Fruit fly (Drosophila melanogaster) whole organism, embryonic: ENCODE data around the gene CG3529.

ENCODE experiments used
- Asciz ChIP-seq: fragments of 200-800 bp; sonication (Bioruptor generic); optimal IDR thresholded peaks from 2 replicates; lab custom pipeline; 2017; ENCODE audit warnings: missing biosample characterization, mild to moderate bottlenecking, missing genetic modification characterization, missing genetic modification reagents
- C15 ChIP-seq: fragments of 200-800 bp; sonication (Bioruptor generic); IDR thresholded peaks from 3 replicates; pipeline ENCODE4 v1.3.6; 2022; ENCODE audit warnings: missing biosample characterization, missing genetic modification characterization
- CG17802 ChIP-seq: fragments of 200-800 bp; sonication (Bioruptor generic); optimal IDR thresholded peaks from 2 replicates; lab custom pipeline; 2018; ENCODE audit warnings: missing biosample characterization, mild to moderate bottlenecking, missing genetic modification characterization, moderate library complexity
- CG2875 ChIP-seq: fragments of 200-800 bp; sonication (Bioruptor generic); optimal IDR thresholded peaks from 2 replicates; lab custom pipeline; 2017; ENCODE audit warnings: missing biosample characterization, mild to moderate bottlenecking, missing genetic modification characterization, missing genetic modification reagents
- CG32767 ChIP-seq: fragments of 200-800 bp; sonication (Bioruptor generic); IDR thresholded peaks from 2 replicates; pipeline ENCODE4 v1.3.6; 2022; ENCODE audit warnings: missing biosample characterization, missing genetic modification characterization
- CG4404 ChIP-seq: fragments of 200-800 bp; sonication (Bioruptor generic); IDR thresholded peaks from 2 replicates; pipeline ENCODE4 v1.3.6; 2022; ENCODE audit warnings: missing biosample characterization, missing genetic modification characterization
- CG4707 ChIP-seq: fragments of 200-800 bp; sonication (Bioruptor generic); optimal IDR thresholded peaks from 2 replicates; lab custom pipeline; 2018; ENCODE audit warnings: missing biosample characterization, mild to moderate bottlenecking, missing genetic modification characterization, moderate library complexity
- CG6175 ChIP-seq: fragments of 200-800 bp; sonication (Bioruptor generic); IDR thresholded peaks from 3 replicates; pipeline ENCODE4 v1.3.6; 2022; ENCODE audit warnings: missing biosample characterization, missing genetic modification characterization
- Dref ChIP-seq: fragments of 200-800 bp; sonication (Bioruptor generic); IDR thresholded peaks from 2 replicates; pipeline ENCODE4 v1.3.6; 2022; ENCODE audit warnings: missing biosample characterization, missing genetic modification characterization
- Mrtf ChIP-seq: fragments of 200-800 bp; sonication (Bioruptor generic); IDR thresholded peaks from 3 replicates; pipeline ENCODE4 v1.3.6; 2022; ENCODE audit warnings: missing biosample characterization, missing genetic modification characterization
- dan ChIP-seq: fragments of 200-800 bp; sonication (Bioruptor generic); IDR thresholded peaks from 2 replicates; pipeline ENCODE4 v1.3.6; 2022; ENCODE audit warnings: missing biosample characterization, missing genetic modification characterization
- klu ChIP-seq: fragments of 200-800 bp; sonication (Bioruptor generic); IDR thresholded peaks from 2 replicates; pipeline ENCODE4 v1.3.6; 2022; ENCODE audit warnings: missing biosample characterization, missing genetic modification characterization
- pzg ChIP-seq: fragments of 200-800 bp; sonication (Bioruptor generic); optimal IDR thresholded peaks from 3 replicates; lab custom pipeline; 2018; ENCODE audit warnings: missing biosample characterization, mild to moderate bottlenecking, missing genetic modification characterization, moderate library complexity
- twi ChIP-seq: fragments of 200-800 bp; optimal IDR thresholded peaks from 2 replicates; lab custom pipeline; 2019; ENCODE audit warnings: missing biosample characterization, mild to moderate bottlenecking, missing genetic modification characterization, moderate library complexity

DNA sequence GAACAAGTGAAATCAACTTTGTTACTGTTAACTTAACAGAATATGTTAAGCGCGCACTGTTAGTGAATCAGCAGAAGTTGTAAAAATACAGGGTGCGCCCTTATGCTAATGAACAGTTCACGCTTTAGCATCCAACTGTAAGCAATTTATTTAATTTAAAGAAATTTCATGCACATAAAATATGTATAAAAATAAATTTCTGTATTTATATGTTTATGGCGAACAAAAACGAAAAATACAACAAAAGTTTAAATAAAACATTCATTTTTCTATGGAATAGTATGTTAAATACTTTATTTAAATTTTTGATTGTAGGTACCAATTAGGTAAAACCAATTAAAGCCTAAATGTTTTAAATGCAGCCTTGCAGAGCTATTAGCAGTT lies 22.1 kb upstream of the CG3529 start:
- no peak for TF ChIP-seq klu (GFP tag; lab: Robert Waterston, UW)
- TF ChIP-seq CG2875 (GFP tag; lab: Kevin White, UChicago): no peak
- TF ChIP-seq Asciz: peak; percentile 15
- TF ChIP-seq Mrtf: no peak
- TF ChIP-seq CG32767 (GFP tag; lab: Robert Waterston, UW): no peak
- TF ChIP-seq pzg (GFP tag; lab: Kevin White, UChicago): no peak
- TF ChIP-seq Dref (GFP tag; lab: Robert Waterston, UW): no peak
- no peak for TF ChIP-seq twi (tag; lab: Kevin White, UChicago)
- TF ChIP-seq CG17802: no peak
- TF ChIP-seq dan (GFP tag; lab: Robert Waterston, UW): no peak
- TF ChIP-seq CG6175 (GFP tag; lab: Robert Waterston, UW): no peak
- TF ChIP-seq C15 (GFP tag; lab: Robert Waterston, UW): no peak
- TF ChIP-seq CG4404 (GFP tag; lab: Robert Waterston, UW): no peak
- no peak for TF ChIP-seq CG4707
